Worm (Caenorhabditis elegans): ENCODE results near the gene rcat-1.

ce11 chrIV:293995-294700, 38.9 kb upstream of the rcat-1 start:
- TF ChIP-seq elt-3 (tag; optimal IDR thresholded peaks at IDR 0.05), result no peak
- no peak for TF ChIP-seq daf-12 (tag; optimal IDR thresholded peaks at IDR 0.05)
